Worm (Caenorhabditis elegans) whole organism, L4/young adult: ENCODE measurements around the gene lpin-1.

ENCODE experiments used
- W03F9.2 ChIP-seq: fragments of 150-350 bp; optimal IDR thresholded peaks from 2 replicates; lab custom pipeline; 2014; ENCODE audit warnings: missing biosample characterization, missing genetic modification characterization
- him-1 ChIP-seq: sonication (generic microtip); optimal IDR thresholded peaks from 2 replicates; lab custom pipeline; 2016; ENCODE audit warnings: missing genotype, missing genetic modification reagents, missing genetic modification characterization, missing compliant biosample characterization

- TF ChIP-seq him-1 (tag; lab: Kevin White, UChicago) (no peak), W03F9.2 (tag; lab: Kevin White, UChicago) (no peak)
These were observed 40.1 kb downstream of the lpin-1 start, which contains the start of gene F53F4.7 for ce11 chrV:13613870-13614269.
